Worm (Caenorhabditis elegans): ENCODE measurements around the gene K08B4.7.

The K08B4.7 gene

DNA sequence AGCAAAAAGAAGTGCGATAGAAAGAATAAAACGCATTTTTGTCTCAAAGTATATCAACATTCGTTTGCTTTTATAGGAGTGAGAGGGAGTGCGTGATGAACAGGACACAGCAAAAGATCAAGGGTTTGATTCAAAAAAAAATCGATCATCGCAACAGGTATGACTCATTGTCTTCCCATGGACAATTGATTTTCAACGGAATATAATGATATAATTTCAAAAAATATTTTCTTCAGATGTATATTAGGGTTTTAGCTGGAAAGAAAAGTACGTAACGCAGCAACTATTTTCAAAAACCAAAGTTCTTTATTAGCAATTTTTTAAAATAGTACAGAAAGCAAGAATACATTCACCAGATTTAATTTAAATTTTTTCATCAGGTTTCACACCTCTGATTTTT is at the start of gene K08B4.7:
K08B4.7 (minus strand) TSS at position 101 of the 400 bp plus-strand sequence.
- TF ChIP-seq pax-3 (tag; optimal IDR thresholded peaks at IDR 0.05) (no peak), blmp-1 (tag; optimal IDR thresholded peaks at IDR 0.05) (peak; percentile 24), snpc-4 (tag; optimal IDR thresholded peaks at IDR 0.05) (no peak), nhr-76 (tag; optimal IDR thresholded peaks at IDR 0.05) (no peak), rnt-1 (tag; optimal IDR thresholded peaks at IDR 0.05) (no peak), jun-1 (tag; optimal IDR thresholded peaks at IDR 0.05) (no peak), nhr-84 (tag; optimal IDR thresholded peaks at IDR 0.05) (no peak), fkh-10 (GFP tag; optimal IDR thresholded peaks at IDR 0.05) (no peak), nhr-77 (tag; optimal IDR thresholded peaks at IDR 0.05) (no peak), lin-39 (tag; optimal IDR thresholded peaks at IDR 0.05) (no peak), nhr-12 (tag; optimal IDR thresholded peaks at IDR 0.05) (no peak), unc-62 (GFP tag; optimal IDR thresholded peaks at IDR 0.05) (no peak), nhr-85 (tag) (peak; percentile 73), mef-2 (tag; optimal IDR thresholded peaks at IDR 0.05) (no peak), lin-35 (GFP tag; optimal IDR thresholded peaks at IDR 0.05) (no peak), nhr-237 (tag; optimal IDR thresholded peaks at IDR 0.05) (no peak)

DNA sequence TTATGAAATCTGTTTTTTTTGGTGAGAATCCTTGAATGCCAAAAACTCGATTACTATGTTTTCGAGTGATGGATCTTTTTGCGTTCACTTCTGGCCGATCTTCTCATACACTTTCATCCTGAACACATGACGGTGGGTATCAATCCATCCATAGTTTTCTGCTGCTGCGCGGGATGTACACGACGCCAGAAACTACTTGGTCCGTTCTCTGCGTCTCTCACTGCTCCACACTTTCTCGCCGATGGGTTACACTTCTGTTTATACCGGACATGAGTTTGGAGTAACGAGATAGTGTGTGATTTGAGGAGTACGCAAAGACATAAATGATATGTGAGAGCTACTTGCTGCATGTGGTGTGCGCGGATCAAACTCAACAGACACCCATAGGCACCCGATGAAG is 48.5 kb upstream of the K08B4.7 start:
- TF ChIP-seq efl-1 (optimal IDR thresholded peaks at IDR 0.05) (no peak), efl-1 (GFP tag; optimal IDR thresholded peaks at IDR 0.05 in 1 of 2) (peak in 1 of 2 experiments; percentile 48), fkh-4 (tag; optimal IDR thresholded peaks at IDR 0.05; ENCODE audit: borderline replicate concordance) (no peak)

DNA sequence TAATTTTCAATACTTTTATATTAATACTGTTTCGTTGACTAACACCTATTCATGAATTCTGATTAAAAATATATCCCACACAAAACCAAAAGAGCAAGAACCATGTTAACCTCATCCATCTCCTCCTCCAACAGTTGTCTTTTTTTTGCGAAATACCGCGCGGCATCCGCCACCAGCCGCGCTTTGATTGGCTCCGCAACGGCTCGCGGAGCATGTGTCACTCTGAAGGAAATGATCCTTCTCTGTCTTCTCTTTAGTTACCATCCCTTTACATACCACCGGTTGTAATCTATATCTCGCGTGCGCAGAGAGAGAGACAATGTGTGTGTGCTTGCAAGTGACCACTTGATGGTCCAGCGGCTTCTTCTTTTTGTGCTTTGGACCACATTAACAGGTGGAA is 43.4 kb upstream of the K08B4.7 start:
- TF ChIP-seq blmp-1 (tag; optimal IDR thresholded peaks at IDR 0.05) (no peak), efl-1 (optimal IDR thresholded peaks at IDR 0.05) (no peak), efl-1 (GFP tag; optimal IDR thresholded peaks at IDR 0.05 in 1 of 2) (peak in 1 of 2 experiments; percentile 31)

DNA sequence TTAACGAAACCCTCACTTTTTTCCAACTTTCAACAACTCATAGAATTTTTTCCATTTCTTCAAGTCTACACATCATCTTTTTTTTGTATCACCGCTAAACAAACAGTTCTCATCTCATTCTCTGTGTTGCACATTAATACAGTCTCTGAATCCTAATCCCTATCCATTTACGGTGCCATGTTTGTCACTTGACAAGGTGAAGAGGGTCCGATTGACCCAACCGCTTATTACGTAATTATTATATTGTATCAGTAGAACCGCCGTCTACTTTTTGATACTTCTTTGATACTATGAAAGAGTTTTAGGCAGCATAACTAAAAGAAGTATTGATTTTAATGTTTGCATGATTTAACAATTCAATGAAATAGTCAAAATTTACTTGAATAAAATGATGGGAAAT is 42.4 kb upstream of the K08B4.7 start:
- TF ChIP-seq fkh-10 (GFP tag; optimal IDR thresholded peaks at IDR 0.05) (no peak), fos-1 (tag; optimal IDR thresholded peaks at IDR 0.05) (no peak), ama-1 (optimal IDR thresholded peaks at IDR 0.05) (no peak), lin-15B (tag; optimal IDR thresholded peaks at IDR 0.05) (no peak), ceh-90 (tag; optimal IDR thresholded peaks at IDR 0.05) (no peak), elt-3 (tag; optimal IDR thresholded peaks at IDR 0.05) (no peak), pqm-1 (tag; optimal IDR thresholded peaks at IDR 0.05) (no peak), ztf-4 (tag; optimal IDR thresholded peaks at IDR 0.05) (no peak), swsn-7 (tag; optimal IDR thresholded peaks at IDR 0.05) (no peak), nhr-19 (GFP tag; conservative IDR thresholded peaks at IDR 0.05) (no peak), hpl-2 (GFP tag; optimal IDR thresholded peaks at IDR 0.05) (no peak), unc-62 (GFP tag; optimal IDR thresholded peaks at IDR 0.05) (no peak), tlp-1 (tag; optimal IDR thresholded peaks at IDR 0.05) (no peak), nhr-11 (tag; optimal IDR thresholded peaks at IDR 0.05) (no peak), aha-1 (tag; optimal IDR thresholded peaks at IDR 0.05) (no peak), unc-130 (tag; optimal IDR thresholded peaks at IDR 0.05) (no peak), nhr-47 (tag; optimal IDR thresholded peaks at IDR 0.05) (no peak)

DNA sequence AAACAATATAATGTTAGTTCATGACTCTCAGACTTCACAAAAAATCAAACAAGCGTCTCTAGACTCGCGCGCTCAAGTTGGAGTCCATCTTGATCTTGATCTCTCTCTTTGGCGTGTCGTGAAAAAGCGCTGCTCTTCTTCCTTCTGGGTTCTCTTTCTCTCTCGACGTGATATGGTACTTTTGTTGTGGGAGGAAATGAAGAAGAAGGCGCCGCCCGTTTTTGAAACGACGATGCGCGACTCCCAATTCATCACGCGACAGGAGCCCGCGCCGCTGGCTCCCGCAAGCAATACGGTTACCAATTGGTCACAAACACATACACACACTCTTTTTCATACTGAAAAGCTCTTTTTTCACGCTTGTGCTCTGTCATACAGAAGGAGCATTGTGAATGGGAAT is 38.2 kb upstream of the K08B4.7 start:
- no peak for TF ChIP-seq efl-1 (optimal IDR thresholded peaks at IDR 0.05)
- peak in 1 of 2 experiments; percentile 88 for TF ChIP-seq efl-1 (GFP tag; optimal IDR thresholded peaks at IDR 0.05 in 1 of 2)
- peak; percentile 25 for TF ChIP-seq lin-14 (GFP tag; optimal IDR thresholded peaks at IDR 0.05)
- peak; percentile 17 for TF ChIP-seq tbx-2 (tag; optimal IDR thresholded peaks at IDR 0.05)
- peak; percentile 63 for TF ChIP-seq nhr-77 (tag; optimal IDR thresholded peaks at IDR 0.05)
- peak; percentile 10 for TF ChIP-seq nhr-20 (tag; optimal IDR thresholded peaks at IDR 0.05)
- no peak for TF ChIP-seq nhr-11 (tag; optimal IDR thresholded peaks at IDR 0.05)
